Worm (Caenorhabditis elegans): ENCODE results near the gene Y61A9LA.4.

- TF ChIP-seq flt-1 (GFP tag; IDR thresholded peaks at IDR 0.05) (no peak), ztf-29 (GFP tag; IDR thresholded peaks at IDR 0.05) (no peak), tab-1 (GFP tag; IDR thresholded peaks at IDR 0.05) (no peak), ztf-23 (GFP tag; IDR thresholded peaks at IDR 0.05) (no peak), T22C8.4 (GFP tag; IDR thresholded peaks at IDR 0.05) (no peak)
These were observed 38.7 kb downstream of the Y61A9LA.4 start for ce11 chrV:4599225-4599624.
